Fruit fly (Drosophila melanogaster) whole organism, embryonic: ENCODE data around the gene CG43249.

ENCODE experiments used
- Atf3 ChIP-seq: fragments of 200-800 bp; sonication (Bioruptor generic); optimal IDR thresholded peaks from 3 replicates; lab custom pipeline; 2016; ENCODE audit warnings: missing biosample characterization, missing genetic modification characterization
- CG12155 ChIP-seq: fragments of 200-800 bp; sonication (Bioruptor generic); optimal IDR thresholded peaks from 3 replicates; lab custom pipeline; 2016; ENCODE audit warnings: missing biosample characterization, missing genetic modification characterization
- CG1529 ChIP-seq: fragments of 200-800 bp; sonication (Bioruptor generic); optimal IDR thresholded peaks from 3 replicates; lab custom pipeline; 2018; ENCODE audit warnings: missing biosample characterization, missing genetic modification characterization
- CG17186 ChIP-seq: fragments of 200-800 bp; sonication (Bioruptor generic); optimal IDR thresholded peaks from 3 replicates; lab custom pipeline; 2017; ENCODE audit warnings: missing biosample characterization, missing genetic modification reagents, missing genetic modification characterization
- CG18262 ChIP-seq: fragments of 200-800 bp; optimal IDR thresholded peaks from 3 replicates; lab custom pipeline; 2019; ENCODE audit warnings: missing biosample characterization, mild to moderate bottlenecking, missing genetic modification characterization, moderate library complexity
- CG32532 ChIP-seq: fragments of 200-800 bp; sonication (Bioruptor generic); IDR thresholded peaks from 2 replicates; pipeline ENCODE4 v1.3.6; 2022; ENCODE audit warnings: missing biosample characterization, missing genetic modification characterization
- CG8388 ChIP-seq: fragments of 200-800 bp; sonication (Bioruptor generic); optimal IDR thresholded peaks from 2 replicates; lab custom pipeline; 2019; ENCODE audit warnings: missing biosample characterization, mild to moderate bottlenecking, missing genetic modification characterization, moderate library complexity
- CHES-1-like ChIP-seq: fragments of 200-800 bp; sonication (Bioruptor generic); optimal IDR thresholded peaks from 2 replicates; lab custom pipeline; 2016; ENCODE audit warnings: missing biosample characterization, missing genetic modification characterization
- Dip2 ChIP-seq: fragments of 200-800 bp; sonication (Bioruptor generic); IDR thresholded peaks from 2 replicates; pipeline ENCODE4 v1.3.6; 2022; ENCODE audit warnings: missing biosample characterization, missing genetic modification characterization
- HmgZ ChIP-seq: fragments of 200-800 bp; sonication (Bioruptor generic); optimal IDR thresholded peaks from 2 replicates; lab custom pipeline; 2018; ENCODE audit warnings: missing biosample characterization, mild to moderate bottlenecking, missing genetic modification characterization
- MBD-R2 ChIP-seq: fragments of 200-800 bp; sonication (Bioruptor generic); IDR thresholded peaks from 2 replicates; pipeline ENCODE4 v1.3.6; 2022; ENCODE audit warnings: missing biosample characterization, missing genetic modification characterization
- Max ChIP-seq: fragments of 200-800 bp; sonication (Bioruptor generic); optimal IDR thresholded peaks from 2 replicates; lab custom pipeline; 2016; ENCODE audit warnings: missing biosample characterization, mild to moderate bottlenecking, missing genetic modification characterization
- Med ChIP-seq: fragments of 200-800 bp; sonication (Bioruptor generic); peaks from one replicate; lab custom pipeline; 2016; ENCODE audit warnings: missing biosample characterization, missing genetic modification characterization, mild to moderate bottlenecking, inconsistent platforms, moderate library complexity
- Pdp1 ChIP-seq, 2 experiments: fragments of 200-800 bp; sonication (Bioruptor generic); optimal IDR thresholded peaks; 3 replicates each; lab custom pipeline; 2016; ENCODE audit warnings: missing biosample characterization in 2 of 2, missing genetic modification characterization in 2 of 2, mild to moderate bottlenecking in 1 of 2, moderate library complexity in 1 of 2
- al ChIP-seq: fragments of 200-800 bp; sonication (Bioruptor generic); IDR thresholded peaks from 2 replicates; pipeline ENCODE4 v1.3.6; 2022; ENCODE audit warnings: missing biosample characterization, missing genetic modification characterization
- dmrt11E ChIP-seq: fragments of 200-800 bp; sonication (Bioruptor generic); optimal IDR thresholded peaks from 3 replicates; lab custom pipeline; 2018; ENCODE audit warnings: missing biosample characterization, mild to moderate bottlenecking, missing genetic modification characterization, moderate library complexity
- fd3F ChIP-seq: fragments of 200-800 bp; sonication (Bioruptor generic); optimal IDR thresholded peaks from 2 replicates; lab custom pipeline; 2018; ENCODE audit warnings: missing biosample characterization, mild to moderate bottlenecking, missing genetic modification characterization, moderate library complexity
- ham ChIP-seq: fragments of 200-800 bp; sonication (Bioruptor generic); IDR thresholded peaks from 2 replicates; pipeline ENCODE4 v1.3.6; 2022; ENCODE audit warnings: missing biosample characterization, missing genetic modification characterization
- odd ChIP-seq: fragments of 200-800 bp; sonication (Bioruptor generic); optimal IDR thresholded peaks from 2 replicates; lab custom pipeline; 2017; ENCODE audit warnings: missing biosample characterization, mild to moderate bottlenecking, missing genetic modification characterization
- pan ChIP-seq, 4 experiments: fragments of >200 bp in 3 of 4; fragments of 200-800 bp in 1 of 4; sonication (Bioruptor generic) in 1 of 4; optimal IDR thresholded peaks in 3 of 4; IDR thresholded peaks in 1 of 4; 2 replicates each; pipeline versions ENCODE4 v1.3.6 to Lab custom; 2017 to 2022; ENCODE audit warnings: missing biosample characterization in 2 of 4, missing genetic modification characterization in 2 of 4, mixed read lengths in 1 of 4
- pb ChIP-seq: fragments of 200-800 bp; sonication (Bioruptor generic); optimal IDR thresholded peaks from 3 replicates; lab custom pipeline; 2016; ENCODE audit warnings: missing biosample characterization, missing genetic modification characterization
- phol ChIP-seq: fragments of 200-800 bp; sonication (Bioruptor generic); optimal IDR thresholded peaks from 3 replicates; lab custom pipeline; 2018; ENCODE audit warnings: missing biosample characterization, mild to moderate bottlenecking, missing genetic modification characterization, moderate library complexity
- sug ChIP-seq: fragments of 200-800 bp; optimal IDR thresholded peaks from 2 replicates; lab custom pipeline; 2019; ENCODE audit warnings: missing biosample characterization, mild to moderate bottlenecking, missing genetic modification characterization, moderate library complexity

CG43249 gene

DNA sequence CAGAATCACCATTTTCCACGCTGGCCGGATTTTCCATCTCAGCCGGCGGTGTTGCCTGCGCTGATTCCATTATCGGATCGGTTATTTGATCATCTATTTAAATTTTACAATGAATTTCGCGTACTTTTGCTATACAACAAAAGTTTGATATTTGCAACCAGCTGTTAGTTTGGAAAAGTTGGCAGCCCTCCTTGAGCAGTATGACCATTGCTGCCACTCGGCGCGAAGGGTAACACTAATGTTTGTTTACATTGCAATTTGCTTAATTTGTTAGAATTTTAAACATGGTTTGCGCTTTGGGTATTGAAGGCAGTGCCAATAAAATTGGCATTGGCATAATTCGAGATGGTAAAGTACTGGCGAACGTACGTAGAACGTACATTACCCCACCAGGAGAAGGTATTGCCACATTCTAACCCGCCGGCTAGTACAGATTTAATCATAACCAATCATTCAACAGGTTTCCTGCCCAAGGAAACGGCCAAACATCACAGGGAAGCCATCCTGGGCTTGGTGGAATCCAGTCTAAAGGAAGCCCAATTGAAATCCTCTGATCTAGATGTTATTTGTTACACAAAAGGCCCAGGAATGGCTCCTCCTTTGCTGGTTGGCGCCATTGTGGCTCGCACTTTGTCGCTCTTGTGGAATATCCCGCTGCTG, 47.8 kb downstream of the CG43249 start, which contains the start of the genes Golgin104 and Tcs3 (continued):
- TF ChIP-seq CHES-1-like (GFP tag; lab: Kevin White, UChicago) = peak; percentile 32
- no peak for TF ChIP-seq CG1529 (GFP tag; lab: Kevin White, UChicago)
- TF ChIP-seq phol (tag; lab: Kevin White, UChicago) = peak; percentile 4
- TF ChIP-seq CG8388 (GFP tag; lab: Kevin White, UChicago) = no peak
- TF ChIP-seq ham = no peak
- TF ChIP-seq pb = no peak
- peak; percentile 99 for TF ChIP-seq MBD-R2 (GFP tag; lab: Robert Waterston, UW)
- TF ChIP-seq CG17186 = peak; percentile 30
- no peak for TF ChIP-seq odd (GFP tag; lab: Kevin White, UChicago)
- no peak for TF ChIP-seq Dip2 (GFP tag; lab: Robert Waterston, UW)
- TF ChIP-seq, all 482 proteins: peak for 44

DNA sequence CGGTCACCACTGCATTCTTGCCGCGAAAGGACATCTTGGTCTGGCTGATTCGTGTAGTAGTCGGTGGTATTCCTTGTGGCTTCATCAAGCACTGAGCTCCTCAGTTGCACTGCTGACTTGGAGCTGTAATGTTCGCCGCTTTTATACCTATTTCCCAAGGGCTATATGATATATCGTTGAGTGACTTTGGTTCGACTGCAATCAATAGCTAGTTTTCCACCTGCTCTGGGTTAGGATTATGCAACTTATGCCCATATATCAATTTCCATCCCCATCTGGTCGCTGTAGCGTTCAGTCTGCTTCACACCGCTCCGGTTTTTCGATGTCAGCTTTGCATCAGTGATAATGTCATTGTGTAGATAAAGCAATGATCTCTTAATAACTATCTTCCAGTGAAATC, 50.1 kb downstream of the CG43249 start, which contains the start of gene Pdh:
TSS of gene Pdh (minus strand) at position 101 of the 400 bp plus-strand sequence.
- TF ChIP-seq Max (GFP tag; lab: Kevin White, UChicago) = no peak
- TF ChIP-seq Pdp1 (GFP tag; optimal IDR thresholded peaks at IDR 0.05; lab: Kevin White, UChicago) = peak in 1 of 2 experiments; percentile 0
- no peak for TF ChIP-seq sug
- no peak for TF ChIP-seq pan (optimal IDR thresholded peaks at IDR 0.05; lab: Kevin White, UChicago)
- no peak for TF ChIP-seq pan (GFP tag; optimal IDR thresholded peaks at IDR 0.05 in 1 of 2, IDR thresholded peaks at IDR 0.05 in 1 of 2)
- TF ChIP-seq dmrt11E (tag; lab: Kevin White, UChicago) = no peak
- TF ChIP-seq Med = peak; percentile 57
- no peak for TF ChIP-seq al (GFP tag; lab: Robert Waterston, UW)
- no peak for TF ChIP-seq Atf3 (GFP tag; lab: Kevin White, UChicago)
- no peak for TF ChIP-seq fd3F (GFP tag; lab: Kevin White, UChicago)
- no peak for TF ChIP-seq CG12155
- TF ChIP-seq CG18262 (tag; lab: Kevin White, UChicago) = no peak
- no peak for TF ChIP-seq HmgZ (tag; lab: Kevin White, UChicago)
- no peak for TF ChIP-seq CG32532 (GFP tag; lab: Robert Waterston, UW)
